Fruit fly (Drosophila melanogaster) ovary, adult (tissue): Measurements from ENCODE around the gene CAH7.

ENCODE experiments used
- CG17801 ChIP-seq: fragments of 200-800 bp; optimal IDR thresholded peaks from 2 replicates; lab custom pipeline; 2019; ENCODE audit warnings: missing biosample characterization, mild to moderate bottlenecking, missing genetic modification characterization, moderate library complexity; ENCODE audit not compliant: partially characterized antibody

Gene CAH7

DNA sequence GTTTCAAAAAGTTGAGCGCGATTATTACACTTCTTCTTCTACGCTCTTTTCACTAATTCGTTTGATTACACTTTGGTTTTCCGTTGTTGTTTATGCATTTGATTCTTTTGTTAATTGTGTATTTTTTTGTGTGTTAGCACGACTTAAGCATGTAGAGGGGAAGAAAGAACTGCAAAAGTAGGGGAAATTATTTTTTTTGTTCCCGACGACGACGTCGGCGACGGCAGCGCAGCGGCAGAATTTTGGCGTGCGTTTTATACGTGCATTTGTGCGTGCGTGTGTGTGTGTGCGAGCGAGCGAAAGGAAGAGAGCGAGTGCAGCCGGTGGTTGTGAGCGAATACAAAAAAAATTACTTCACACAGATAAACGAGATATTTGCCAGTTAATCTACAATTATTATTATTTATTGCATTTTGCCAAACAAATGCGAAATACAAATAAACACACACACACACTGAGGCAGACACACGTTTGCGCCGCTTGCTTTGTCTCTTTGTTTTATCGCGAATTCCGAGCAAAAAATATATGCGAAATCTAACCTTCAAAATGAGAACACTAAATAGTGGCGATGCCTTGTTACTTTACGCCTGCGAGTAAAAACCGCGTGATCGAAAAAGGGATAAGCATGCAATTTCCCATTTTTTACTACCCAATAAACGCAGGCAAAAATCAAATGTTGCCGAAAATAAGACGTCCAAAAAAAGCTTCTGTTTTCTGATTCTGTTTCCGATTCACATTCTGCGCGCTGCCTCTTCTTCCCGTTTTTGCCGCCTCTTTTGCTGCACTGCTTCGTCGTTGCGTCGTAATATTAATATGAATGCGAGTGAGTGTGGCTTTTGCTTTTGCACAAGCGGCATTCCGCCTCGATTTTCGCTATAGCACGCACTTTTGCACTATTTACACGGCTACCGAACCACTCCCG is 21.6 kb downstream of the CAH7 start:
- TF ChIP-seq CG17801 (GFP tag; lab: Kevin White, UChicago), result no peak

dm6 chr3R:10134341-10134668 is 22.3 kb downstream of the CAH7 start:
- TF ChIP-seq CG17801 (GFP tag; lab: Kevin White, UChicago), result peak; percentile 36

dm6 chr3R:10135011-10135410 is 23.0 kb downstream of the CAH7 start:
- TF ChIP-seq CG17801 (GFP tag; lab: Kevin White, UChicago), result no peak

dm6 chr3R:10137801-10138200 is 25.8 kb downstream of the CAH7 start:
- no peak for TF ChIP-seq CG17801 (GFP tag; lab: Kevin White, UChicago)

DNA sequence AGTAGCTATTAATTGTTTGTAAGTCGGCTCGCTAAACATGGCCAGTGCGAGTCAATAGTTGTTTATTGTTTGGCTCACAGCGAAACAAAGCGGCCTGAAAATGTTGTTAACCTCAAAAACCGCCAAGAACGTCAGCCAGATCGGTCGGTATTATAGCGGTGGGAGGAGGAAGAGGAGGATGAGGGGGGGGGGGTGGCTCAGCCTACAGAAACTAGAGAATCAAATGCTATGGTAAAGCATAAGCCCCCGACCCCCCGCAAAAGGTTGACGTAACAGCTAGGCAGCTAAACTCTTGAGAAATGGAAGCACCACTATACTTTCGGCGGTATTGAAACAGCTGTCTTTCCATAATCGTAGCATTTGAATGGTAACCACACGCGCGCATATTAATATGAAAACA is 26.9 kb downstream of the CAH7 start:
- no peak for TF ChIP-seq CG17801 (GFP tag; lab: Kevin White, UChicago)

DNA sequence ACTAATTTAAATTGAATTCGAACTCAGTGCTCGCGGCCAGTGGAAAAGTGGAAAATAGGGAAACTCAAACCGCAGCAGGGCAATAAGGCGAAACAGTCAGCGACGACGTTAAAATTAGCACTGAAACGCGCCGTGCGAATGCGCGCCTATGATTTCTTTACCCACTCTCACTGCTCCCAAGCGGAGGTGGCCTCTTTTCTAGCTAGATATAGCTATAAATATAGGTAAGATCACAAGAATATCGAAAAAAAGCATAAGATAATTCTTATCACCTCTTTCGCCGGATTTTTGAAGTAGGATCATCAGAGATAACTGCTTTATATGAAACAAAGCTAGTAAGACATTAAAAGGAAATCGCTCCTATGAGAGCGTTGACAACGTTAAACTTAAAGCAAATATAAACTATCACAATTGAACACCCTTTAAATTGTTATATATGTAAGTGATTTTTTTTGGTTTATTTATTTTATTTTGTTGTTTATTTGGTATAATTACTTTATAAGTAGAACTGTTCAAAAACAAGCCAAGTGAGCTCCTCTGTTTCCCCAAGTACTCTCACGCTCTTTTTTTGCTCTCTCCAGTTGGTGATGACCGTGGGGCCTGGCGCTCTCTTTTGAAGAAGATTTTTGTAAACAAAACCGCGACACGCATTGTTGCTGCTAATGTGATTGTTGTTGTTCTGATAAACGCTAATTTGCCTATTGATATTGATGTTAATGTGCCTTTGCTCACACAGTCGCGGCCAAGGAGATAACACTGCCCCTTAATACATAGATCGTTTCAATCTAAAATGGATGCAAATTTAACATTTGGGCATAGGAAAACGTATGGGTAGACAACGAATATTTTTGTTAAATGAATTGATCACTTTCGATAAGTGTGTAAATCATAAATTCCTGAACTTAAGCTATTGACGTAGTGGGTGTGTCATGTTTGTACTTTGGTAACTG is 27.9 kb downstream of the CAH7 start, which contains the start of gene tws:
Gene tws (minus strand): TSS at position 124 of the 950 bp plus-strand sequence.
- peak; percentile 66 for TF ChIP-seq CG17801 (GFP tag; lab: Kevin White, UChicago)

- TF ChIP-seq CG17801 (GFP tag; lab: Kevin White, UChicago), result no peak
Observed at dm6 chr3R:10142770-10143169, 30.7 kb downstream of the CAH7 start, which contains the start of gene CG42759. TSS of gene CG42759 (plus strand) at chr3R:10143070.

dm6 chr3R:10144103-10144998 is 32.3 kb downstream of the CAH7 start, which contains the start of the genes TAF1B and Invadolysin:
TSS of gene TAF1B (minus strand) at chr3R:10144184.
TSS of gene Invadolysin (plus strand) at chr3R:10144668.
- peak; percentile 33 for TF ChIP-seq CG17801 (GFP tag; lab: Kevin White, UChicago)

- TF ChIP-seq CG17801 (GFP tag; lab: Kevin White, UChicago), result no peak
Observed at dm6 chr3R:10147176-10147575, 35.1 kb downstream of the CAH7 start.

DNA sequence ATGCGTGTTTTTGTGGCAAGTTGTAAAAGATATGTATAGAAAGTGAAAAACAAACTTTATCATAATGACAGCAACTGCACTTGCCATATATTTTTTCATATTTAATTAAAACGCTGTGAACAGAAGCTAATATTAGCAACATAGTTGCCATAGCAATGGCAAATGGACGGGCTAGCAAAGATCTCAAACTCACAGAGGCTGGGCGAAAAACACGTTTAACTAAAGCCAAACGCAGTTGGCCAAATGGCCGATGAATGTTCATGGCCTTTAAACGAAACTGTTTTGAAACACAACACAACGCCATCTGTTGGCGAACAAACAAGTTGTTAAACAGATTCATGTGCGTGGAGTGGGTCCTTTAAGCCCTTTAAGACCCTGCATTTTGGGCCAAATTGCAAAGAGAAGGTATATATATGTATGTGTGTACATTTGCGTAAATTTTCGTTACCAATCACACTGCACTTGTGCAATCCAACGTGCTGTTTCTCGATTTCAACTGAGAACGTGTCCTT is 36.4 kb downstream of the CAH7 start:
- no peak for TF ChIP-seq CG17801 (GFP tag; lab: Kevin White, UChicago)

- TF ChIP-seq CG17801 (GFP tag; lab: Kevin White, UChicago), result no peak
Observed at dm6 chr3R:10149667-10150398, 37.8 kb downstream of the CAH7 start.

DNA sequence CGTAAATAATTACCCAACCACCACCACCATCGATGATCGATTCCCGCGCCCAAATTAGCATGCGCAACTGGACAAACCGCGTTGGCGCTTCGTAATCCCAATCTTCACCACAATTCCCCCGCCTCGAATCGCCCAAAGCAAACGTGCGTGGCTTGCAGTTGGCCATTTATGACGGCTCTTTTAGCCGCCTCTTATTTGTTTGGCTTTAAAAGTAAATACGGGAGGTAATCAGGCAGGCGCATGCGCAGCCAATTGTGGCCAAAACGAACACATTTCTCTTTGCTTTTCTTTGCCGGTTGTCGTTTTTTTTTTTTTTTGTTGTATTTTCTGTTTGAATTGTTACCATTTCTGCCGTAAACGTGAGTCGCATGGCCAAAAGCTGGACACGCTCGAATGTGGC is 38.5 kb downstream of the CAH7 start:
- TF ChIP-seq CG17801 (GFP tag; lab: Kevin White, UChicago), result no peak

- TF ChIP-seq CG17801 (GFP tag; lab: Kevin White, UChicago), result no peak
Observed at dm6 chr3R:10151830-10152513, 39.9 kb downstream of the CAH7 start, which contains the start of gene CG34303. TSS of gene CG34303 (minus strand) at chr3R:10151880.
